Worm (Caenorhabditis elegans): ENCODE measurements around the gene kcnl-3.

Gene kcnl-3

ce11 chrX:5368220-5368619 is 18.4 kb upstream of the kcnl-3 start, which contains the start of gene jkk-1:
Gene jkk-1, plus strand, starts transcription at chrX:5368468.
- TF ChIP-seq unc-39 (tag; optimal IDR thresholded peaks at IDR 0.05) (no peak), nhr-28 (tag; optimal IDR thresholded peaks at IDR 0.05) (no peak), snpc-4 (tag; optimal IDR thresholded peaks at IDR 0.05) (peak; percentile 26), lin-39 (tag; optimal IDR thresholded peaks at IDR 0.05) (peak; percentile 78), nhr-67 (tag; optimal IDR thresholded peaks at IDR 0.05) (no peak), nfya-1 (tag; optimal IDR thresholded peaks at IDR 0.05; ENCODE audit: insufficient read depth) (peak; percentile 53), hmg-11 (tag; optimal IDR thresholded peaks at IDR 0.05) (peak; percentile 25)

- no peak for TF ChIP-seq egl-27 (tag; optimal IDR thresholded peaks at IDR 0.05)
- no peak for TF ChIP-seq nhr-67 (tag; optimal IDR thresholded peaks at IDR 0.05)
Observed at ce11 chrX:5370605-5371004, 16.1 kb upstream of the kcnl-3 start.

- TF ChIP-seq nhr-25 (tag; optimal IDR thresholded peaks at IDR 0.05): no peak
- TF ChIP-seq nhr-237 (tag; optimal IDR thresholded peaks at IDR 0.05): no peak
- TF ChIP-seq ama-1 (optimal IDR thresholded peaks at IDR 0.05): no peak
- TF ChIP-seq nhr-77 (tag; optimal IDR thresholded peaks at IDR 0.05): no peak
- no peak for TF ChIP-seq aly-2 (tag; optimal IDR thresholded peaks at IDR 0.05)
- no peak for TF ChIP-seq fkh-10 (GFP tag; optimal IDR thresholded peaks at IDR 0.05)
Observed at ce11 chrX:5372638-5373037, 14.0 kb upstream of the kcnl-3 start, which contains the start of gene F35C8.8. Gene F35C8.8, minus strand, starts transcription at chrX:5372639.

- TF ChIP-seq aly-2 (tag; optimal IDR thresholded peaks at IDR 0.05): no peak
- no peak for TF ChIP-seq R02D3.7 (tag; optimal IDR thresholded peaks at IDR 0.05)
- TF ChIP-seq ama-1 (optimal IDR thresholded peaks at IDR 0.05): no peak
- no peak for TF ChIP-seq zag-1 (tag; optimal IDR thresholded peaks at IDR 0.05)
Observed at ce11 chrX:5373597-5373996, 13.1 kb upstream of the kcnl-3 start.

DNA sequence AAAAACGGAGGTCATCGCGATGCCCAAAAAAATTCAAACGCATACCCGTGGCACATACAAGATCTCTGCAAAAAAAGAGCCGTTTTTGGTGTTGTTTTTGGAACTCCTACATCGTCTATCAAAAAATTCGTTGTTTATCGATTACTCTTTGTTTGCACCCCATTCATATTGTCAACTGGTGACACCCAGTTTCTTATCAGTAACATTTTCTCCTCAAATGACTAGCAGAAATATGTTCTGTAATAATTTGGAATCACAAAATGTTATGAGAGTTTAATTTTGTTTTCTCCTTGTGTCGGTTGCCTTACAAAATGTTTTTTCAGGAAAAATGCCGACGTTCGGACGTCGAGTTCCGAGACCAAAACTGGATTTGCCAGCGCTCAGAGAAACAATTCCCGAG is 11.9 kb upstream of the kcnl-3 start, which contains the start of gene sek-4:
Gene sek-4 (plus strand): TSS at position 318 of the 400 bp plus-strand sequence.
- peak; percentile 25 for TF ChIP-seq pqm-1 (tag; optimal IDR thresholded peaks at IDR 0.05)
- TF ChIP-seq aly-2 (tag; optimal IDR thresholded peaks at IDR 0.05): no peak
- TF ChIP-seq elt-2 (tag; optimal IDR thresholded peaks at IDR 0.05): peak; percentile 58
- TF ChIP-seq nhr-43 (tag; optimal IDR thresholded peaks at IDR 0.05; ENCODE audit: poor library complexity, severe bottlenecking): no peak
- peak; percentile 50 for TF ChIP-seq pha-4 (tag; optimal IDR thresholded peaks at IDR 0.05)

DNA sequence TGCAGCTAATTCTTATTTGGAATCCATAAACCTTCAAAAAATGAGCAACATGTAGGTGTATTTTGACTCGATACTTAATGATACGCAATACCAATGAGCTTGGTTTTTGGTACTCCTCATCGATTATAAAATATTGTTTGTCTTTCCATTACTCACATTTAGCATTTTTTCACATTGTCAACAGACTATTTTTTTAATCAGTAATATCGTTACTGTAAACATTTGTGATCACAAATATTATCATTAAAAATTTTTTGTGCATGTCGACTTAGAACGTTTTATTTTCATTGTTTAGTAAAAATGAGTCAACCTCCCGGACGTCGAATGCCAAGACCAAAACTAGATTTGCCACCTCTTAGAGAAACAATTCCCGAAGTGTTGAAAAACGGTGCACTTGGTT is 9.4 kb upstream of the kcnl-3 start, which contains the start of gene sek-5:
Gene sek-5 (plus strand): TSS at position 301 of the 400 bp plus-strand sequence.
- TF ChIP-seq pha-4 (tag; optimal IDR thresholded peaks at IDR 0.05): peak; percentile 39
- no peak for TF ChIP-seq nhr-76 (tag; optimal IDR thresholded peaks at IDR 0.05)

DNA sequence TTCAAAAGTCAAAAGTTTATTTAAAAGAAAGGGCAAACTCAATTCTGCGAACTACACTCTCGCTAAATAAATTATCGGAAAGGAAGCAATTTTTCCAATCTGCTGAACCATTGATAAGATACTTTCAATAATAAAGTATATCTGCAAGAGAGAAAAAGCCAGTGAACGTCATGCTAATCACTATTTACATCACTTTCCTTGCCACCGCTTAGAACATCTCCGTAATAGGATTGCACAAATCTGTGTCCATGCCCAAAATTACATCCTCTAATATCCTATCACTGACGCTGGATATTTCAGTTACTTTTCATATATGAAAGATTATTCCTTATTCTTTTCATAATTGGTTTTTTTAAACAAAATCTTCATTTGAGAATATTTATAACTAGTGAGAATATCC is 3.9 kb upstream of the kcnl-3 start:
- TF ChIP-seq snpc-4 (tag; optimal IDR thresholded peaks at IDR 0.05) (no peak), ZK546.5 (tag; optimal IDR thresholded peaks at IDR 0.05) (no peak), nhr-28 (tag; optimal IDR thresholded peaks at IDR 0.05) (no peak), hmg-11 (tag; optimal IDR thresholded peaks at IDR 0.05) (no peak), eor-1 (tag; optimal IDR thresholded peaks at IDR 0.05) (no peak), nhr-237 (tag; optimal IDR thresholded peaks at IDR 0.05) (no peak), pqm-1 (tag; optimal IDR thresholded peaks at IDR 0.05) (no peak), nfya-1 (tag; optimal IDR thresholded peaks at IDR 0.05; ENCODE audit: insufficient read depth) (no peak), aly-2 (tag; optimal IDR thresholded peaks at IDR 0.05) (no peak), mdl-1 (tag; optimal IDR thresholded peaks at IDR 0.05) (no peak), nhr-11 (tag; optimal IDR thresholded peaks at IDR 0.05) (no peak), ama-1 (optimal IDR thresholded peaks at IDR 0.05) (no peak)

DNA sequence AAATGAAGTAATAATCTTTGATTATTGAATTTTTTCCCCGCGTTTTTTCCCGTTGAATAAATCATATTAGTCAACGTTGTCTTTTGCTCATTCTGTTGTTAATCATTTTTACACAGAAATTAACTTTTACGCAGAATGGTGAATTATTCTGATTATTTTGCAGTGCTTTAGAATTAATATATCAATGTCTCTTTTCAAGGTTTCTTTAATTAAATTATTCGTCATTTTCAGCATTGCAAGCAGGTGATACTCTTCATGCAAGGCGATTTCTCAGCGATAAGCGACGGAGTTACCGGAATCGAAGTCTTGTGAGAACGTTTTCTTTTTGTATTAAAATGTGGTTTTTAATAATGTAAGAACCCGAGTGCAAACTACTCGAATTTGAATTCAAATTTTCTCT is 971 bp downstream of the kcnl-3 start:
- no peak for TF ChIP-seq elt-1 (tag; optimal IDR thresholded peaks at IDR 0.05)
- no peak for TF ChIP-seq ceh-28 (tag; optimal IDR thresholded peaks at IDR 0.05)
- TF ChIP-seq nhr-67 (tag; optimal IDR thresholded peaks at IDR 0.05): no peak
- TF ChIP-seq egl-27 (tag; optimal IDR thresholded peaks at IDR 0.05): no peak
- TF ChIP-seq elt-2 (tag; optimal IDR thresholded peaks at IDR 0.05): no peak
- TF ChIP-seq daf-12 (tag; optimal IDR thresholded peaks at IDR 0.05): no peak
- TF ChIP-seq nhr-77 (tag; optimal IDR thresholded peaks at IDR 0.05): no peak
- TF ChIP-seq aly-2 (tag; optimal IDR thresholded peaks at IDR 0.05): no peak
- no peak for TF ChIP-seq unc-39 (tag; optimal IDR thresholded peaks at IDR 0.05)
- no peak for TF ChIP-seq lin-39 (tag; optimal IDR thresholded peaks at IDR 0.05)
- no peak for TF ChIP-seq nhr-12 (tag; optimal IDR thresholded peaks at IDR 0.05)
- no peak for TF ChIP-seq nhr-237 (tag; optimal IDR thresholded peaks at IDR 0.05)
- no peak for TF ChIP-seq sea-2 (GFP tag; optimal IDR thresholded peaks at IDR 0.05)
- TF ChIP-seq pqm-1 (tag; optimal IDR thresholded peaks at IDR 0.05): no peak
- no peak for TF ChIP-seq egl-5 (tag; optimal IDR thresholded peaks at IDR 0.05)
- no peak for TF ChIP-seq nhr-25 (tag; optimal IDR thresholded peaks at IDR 0.05)
- no peak for TF ChIP-seq lin-15B (tag; optimal IDR thresholded peaks at IDR 0.05)
- no peak for TF ChIP-seq jun-1 (tag; optimal IDR thresholded peaks at IDR 0.05)

All from whole organism, L3 larva.